Worm (Caenorhabditis elegans) whole organism, mixed stage, embryonic: Measurements from ENCODE around the gene F46B6.5.

Experiments used
- nhr-76 ChIP-seq: sonication (generic microtip); optimal IDR thresholded peaks from 2 replicates; lab custom pipeline; 2017; ENCODE audit warnings: missing biosample characterization, missing genetic modification characterization
- tbx-8 ChIP-seq: fragments of 200-800 bp; sonication (Bioruptor generic); optimal IDR thresholded peaks from 2 replicates; lab custom pipeline; 2018; ENCODE audit warnings: mild to moderate bottlenecking, missing genetic modification characterization, moderate library complexity, missing compliant biosample characterization

DNA sequence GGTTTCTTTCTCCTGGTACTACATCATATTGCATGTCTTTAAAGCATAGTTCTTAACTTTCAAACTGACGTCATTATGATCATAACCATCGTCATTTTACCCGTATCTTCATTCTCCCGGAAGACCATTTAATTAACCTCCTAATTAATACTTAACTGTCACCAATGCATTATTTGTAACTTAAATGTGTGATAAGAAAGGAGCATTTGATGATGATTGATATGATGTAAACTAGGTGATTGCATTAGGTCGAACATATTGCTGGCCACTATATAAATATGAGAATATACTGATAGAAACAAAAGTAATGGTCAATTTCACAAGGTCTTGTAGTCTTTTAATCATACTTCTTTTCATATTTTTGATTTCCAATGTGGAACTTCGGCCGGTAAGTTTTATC, 26.6 kb downstream of the F46B6.5 start, which contains the start of gene hrg-3:
- no peak for TF ChIP-seq nhr-76
- no peak for TF ChIP-seq tbx-8
